Fruit fly (Drosophila melanogaster) whole organism, adult: Measurements from ENCODE around the gene Pen.

ENCODE experiments used
- CG11617 ChIP-seq: fragments of 200-800 bp; sonication (Bioruptor generic); optimal IDR thresholded peaks from 2 replicates; lab custom pipeline; 2017; ENCODE audit warnings: mild to moderate bottlenecking, missing biosample characterization, missing genetic modification reagents, missing genetic modification characterization
- CG14711 ChIP-seq: fragments of 200-800 bp; sonication (Bioruptor generic); optimal IDR thresholded peaks from 2 replicates; lab custom pipeline; 2018; ENCODE audit warnings: missing biosample characterization, mild to moderate bottlenecking, missing genetic modification characterization, moderate library complexity
- CG1620 ChIP-seq: fragments of 200-800 bp; sonication (Bioruptor generic); optimal IDR thresholded peaks from 2 replicates; lab custom pipeline; 2016; ENCODE audit warnings: missing biosample characterization, missing genetic modification characterization
- CG33017 ChIP-seq: fragments of 200-800 bp; sonication (Bioruptor generic); optimal IDR thresholded peaks from 2 replicates; lab custom pipeline; 2018; ENCODE audit warnings: missing biosample characterization, mild to moderate bottlenecking, missing genetic modification characterization, moderate library complexity
- CG5204 ChIP-seq: fragments of 200-800 bp; sonication (Bioruptor generic); optimal IDR thresholded peaks from 2 replicates; lab custom pipeline; 2016; ENCODE audit warnings: missing biosample characterization, missing genetic modification characterization
- CG7045 ChIP-seq: fragments of 200-800 bp; sonication (Bioruptor generic); optimal IDR thresholded peaks from 2 replicates; lab custom pipeline; 2017; ENCODE audit warnings: missing biosample characterization, mild to moderate bottlenecking, missing genetic modification characterization
- CG7101 ChIP-seq: fragments of 200-800 bp; sonication (Bioruptor generic); optimal IDR thresholded peaks from 2 replicates; lab custom pipeline; 2018; ENCODE audit warnings: missing biosample characterization, mild to moderate bottlenecking, missing genetic modification characterization, moderate library complexity
- Clk ChIP-seq: fragments of 200-800 bp; sonication (Bioruptor generic); optimal IDR thresholded peaks from 2 replicates; lab custom pipeline; 2017; ENCODE audit warnings: missing biosample characterization, missing genetic modification characterization
- Hr96 ChIP-seq: fragments of 200-800 bp; sonication (Bioruptor generic); optimal IDR thresholded peaks from 2 replicates; lab custom pipeline; 2016; ENCODE audit warnings: missing biosample characterization, missing genetic modification characterization
- Mnt ChIP-seq: fragments of 200-800 bp; sonication (Bioruptor generic); optimal IDR thresholded peaks from 2 replicates; lab custom pipeline; 2016; ENCODE audit warnings: missing biosample characterization, mild to moderate bottlenecking, missing genetic modification characterization
- bab1 ChIP-seq: fragments of 200-800 bp; sonication (Bioruptor generic); optimal IDR thresholded peaks from 3 replicates; lab custom pipeline; 2019; ENCODE audit warnings: missing biosample characterization, mild to moderate bottlenecking, missing genetic modification characterization, moderate library complexity
- kay ChIP-seq: fragments of 200-800 bp; sonication (Bioruptor generic); peaks from one replicate; lab custom pipeline; 2016; ENCODE audit warnings: missing biosample characterization, missing genetic modification characterization, borderline replicate concordance
- ovo ChIP-seq: fragments of 200-800 bp; sonication (Bioruptor generic); optimal IDR thresholded peaks from 2 replicates; lab custom pipeline; 2016; ENCODE audit warnings: missing biosample characterization, missing genetic modification characterization
- tj ChIP-seq: fragments of 200-800 bp; sonication (Bioruptor generic); optimal IDR thresholded peaks from 3 replicates; lab custom pipeline; 2017; ENCODE audit warnings: missing biosample characterization, mild to moderate bottlenecking, missing genetic modification characterization, moderate library complexity

- TF ChIP-seq Hr96, result no peak
- TF ChIP-seq CG7045, result no peak
- TF ChIP-seq ovo (GFP tag; lab: Kevin White, UChicago), result no peak
- TF ChIP-seq CG7101, result no peak
- TF ChIP-seq CG14711, result no peak
- TF ChIP-seq kay (GFP tag; lab: Kevin White, UChicago), result no peak
- TF ChIP-seq Mnt (GFP tag; lab: Kevin White, UChicago), result no peak
- no peak for TF ChIP-seq bab1
- TF ChIP-seq Clk (GFP tag; lab: Kevin White, UChicago), result no peak
- no peak for TF ChIP-seq CG1620 (GFP tag; lab: Kevin White, UChicago)
- no peak for TF ChIP-seq tj
- no peak for TF ChIP-seq CG33017
- TF ChIP-seq CG11617 (GFP tag; lab: Kevin White, UChicago), result no peak
- no peak for TF ChIP-seq CG5204 (GFP tag; lab: Kevin White, UChicago)
Observed at dm6 chr2L:10092289-10092688, 35.6 kb downstream of the Pen start, which contains the start of gene CG13133.
